Worm (Caenorhabditis elegans) whole organism, L3 larva: ENCODE measurements around the gene try-3.
"Not testable (repeated sequence)": the region's sequence is repeated elsewhere in the genome, so short reads cannot be mapped to it uniquely, and the experiment has no call there.

ENCODE experiments used
- R02D3.7 ChIP-seq: fragments of 150-350 bp; optimal IDR thresholded peaks from 2 replicates; lab custom pipeline; 2014; ENCODE audit warnings: missing biosample characterization, missing genetic modification characterization
- ZK546.5 ChIP-seq: sonication (generic microtip); optimal IDR thresholded peaks from 2 replicates; lab custom pipeline; 2017; ENCODE audit warnings: missing biosample characterization, missing genetic modification characterization
- ceh-28 ChIP-seq: fragments of 150-350 bp; optimal IDR thresholded peaks from 2 replicates; lab custom pipeline; 2014; ENCODE audit warnings: missing biosample characterization, missing genetic modification reagents, missing genetic modification characterization
- ceh-82 ChIP-seq: fragments of 150-350 bp; optimal IDR thresholded peaks from 2 replicates; lab custom pipeline; 2014; ENCODE audit warnings: missing biosample characterization, missing genetic modification characterization
- ceh-9 ChIP-seq: sonication (generic microtip); optimal IDR thresholded peaks from 2 replicates; lab custom pipeline; 2018; ENCODE audit warnings: missing biosample characterization, missing genetic modification characterization
- daf-12 ChIP-seq: fragments of 150-350 bp; optimal IDR thresholded peaks from 2 replicates; lab custom pipeline; 2014; ENCODE audit warnings: missing biosample characterization, missing genetic modification reagents, missing genetic modification characterization
- egl-27 ChIP-seq: sonication (generic microtip); optimal IDR thresholded peaks from 4 replicates; lab custom pipeline; 2017; ENCODE audit warnings: missing biosample characterization, missing genetic modification reagents, missing genetic modification characterization
- egl-5 ChIP-seq: fragments of 150-350 bp; optimal IDR thresholded peaks from 2 replicates; lab custom pipeline; 2017; ENCODE audit warnings: missing biosample characterization, missing genetic modification reagents, missing genetic modification characterization, inconsistent platforms
- elt-1 ChIP-seq: fragments of 150-350 bp; optimal IDR thresholded peaks from 2 replicates; lab custom pipeline; 2014; ENCODE audit warnings: missing biosample characterization, missing genetic modification characterization
- elt-2 ChIP-seq: sonication (generic microtip); optimal IDR thresholded peaks from 2 replicates; lab custom pipeline; 2016; ENCODE audit warnings: missing genetic modification reagents, mild to moderate bottlenecking, missing genetic modification characterization, missing compliant biosample characterization
- elt-3 ChIP-seq, 3 experiments: fragments of 150-350 bp in 1 of 3; sonication (generic microtip) in 2 of 3; optimal IDR thresholded peaks; 2 replicates in 2 of 3; 4 replicates in 1 of 3; lab custom pipeline; 2014 to 2017; ENCODE audit warnings: missing biosample characterization in 3 of 3, missing genetic modification characterization in 3 of 3
- eor-1 ChIP-seq, 2 experiments: fragments of 150-350 bp; optimal IDR thresholded peaks; 2 replicates each; lab custom pipeline; 2014 to 2018; ENCODE audit warnings: missing biosample characterization in 2 of 2, missing genetic modification characterization in 2 of 2
- fkh-10 ChIP-seq: sonication (generic microtip); optimal IDR thresholded peaks from 2 replicates; lab custom pipeline; 2017; ENCODE audit warnings: missing biosample characterization, missing genetic modification reagents, missing genetic modification characterization
- fkh-2 ChIP-seq: fragments of 150-350 bp; optimal IDR thresholded peaks from 2 replicates; lab custom pipeline; 2014; ENCODE audit warnings: missing biosample characterization, missing genetic modification reagents, missing genetic modification characterization
- fos-1 ChIP-seq: fragments of 150-350 bp; optimal IDR thresholded peaks from 2 replicates; lab custom pipeline; 2014; ENCODE audit warnings: missing biosample characterization, missing genetic modification characterization
- hmg-11 ChIP-seq: sonication (generic microtip); optimal IDR thresholded peaks from 2 replicates; lab custom pipeline; 2016; ENCODE audit warnings: missing genetic modification characterization, missing compliant biosample characterization
- jun-1 ChIP-seq: fragments of 150-350 bp; optimal IDR thresholded peaks from 2 replicates; lab custom pipeline; 2014; ENCODE audit warnings: missing biosample characterization, missing genetic modification reagents, missing genetic modification characterization
- lin-15B ChIP-seq: fragments of 150-350 bp; optimal IDR thresholded peaks from 2 replicates; lab custom pipeline; 2014; ENCODE audit warnings: missing biosample characterization, missing genetic modification characterization
- lin-39 ChIP-seq: fragments of 150-350 bp; optimal IDR thresholded peaks from 2 replicates; lab custom pipeline; 2018; ENCODE audit warnings: missing biosample characterization, missing genetic modification reagents, missing genetic modification characterization
- lsy-12 ChIP-seq: sonication (generic microtip); optimal IDR thresholded peaks from 2 replicates; lab custom pipeline; 2016; ENCODE audit warnings: mild to moderate bottlenecking, missing genetic modification characterization, missing compliant biosample characterization
- nfya-1 ChIP-seq: sonication (generic microtip); optimal IDR thresholded peaks from 2 replicates; lab custom pipeline; 2017; ENCODE audit warnings: missing genetic modification characterization, mild to moderate bottlenecking, missing compliant biosample characterization, antibody characterized with exemption, moderate library complexity; ENCODE audit not compliant: insufficient read depth
- nhr-11 ChIP-seq: fragments of 150-350 bp; optimal IDR thresholded peaks from 2 replicates; lab custom pipeline; 2014; ENCODE audit warnings: missing biosample characterization, missing genetic modification characterization
- nhr-23 ChIP-seq: fragments of 150-350 bp; optimal IDR thresholded peaks from 2 replicates; lab custom pipeline; 2014; ENCODE audit warnings: missing biosample characterization, missing genetic modification reagents, missing genetic modification characterization
- nhr-237 ChIP-seq: fragments of 150-350 bp; optimal IDR thresholded peaks from 2 replicates; lab custom pipeline; 2014; ENCODE audit warnings: missing biosample characterization, missing genetic modification characterization
- nhr-25 ChIP-seq: sonication (generic microtip); optimal IDR thresholded peaks from 2 replicates; lab custom pipeline; 2017; ENCODE audit warnings: missing biosample characterization, missing genetic modification characterization
- nhr-76 ChIP-seq: fragments of 150-350 bp; sonication (generic microtip); optimal IDR thresholded peaks from 5 replicates; lab custom pipeline; 2014; ENCODE audit warnings: missing biosample characterization, missing genetic modification characterization
- nhr-77 ChIP-seq: fragments of 150-350 bp; optimal IDR thresholded peaks from 2 replicates; lab custom pipeline; 2014; ENCODE audit warnings: missing biosample characterization, missing genetic modification characterization
- pha-4 ChIP-seq: fragments of 150-350 bp; optimal IDR thresholded peaks from 2 replicates; lab custom pipeline; 2014; ENCODE audit warnings: missing biosample characterization, missing genetic modification reagents, missing genetic modification characterization
- pqm-1 ChIP-seq: fragments of 150-350 bp; optimal IDR thresholded peaks from 2 replicates; lab custom pipeline; 2017; ENCODE audit warnings: missing biosample characterization, missing genetic modification characterization, inconsistent platforms
- skn-1 ChIP-seq: fragments of 150-350 bp; optimal IDR thresholded peaks from 2 replicates; lab custom pipeline; 2014; ENCODE audit warnings: missing biosample characterization, missing genetic modification characterization
- snpc-4 ChIP-seq: fragments of 150-350 bp; optimal IDR thresholded peaks from 2 replicates; lab custom pipeline; 2014; ENCODE audit warnings: missing biosample characterization, missing genetic modification characterization
- tbx-2 ChIP-seq: sonication (generic microtip); optimal IDR thresholded peaks from 2 replicates; lab custom pipeline; 2016; ENCODE audit warnings: mild to moderate bottlenecking, missing genetic modification characterization, missing compliant biosample characterization
- unc-62 ChIP-seq: fragments of 150-350 bp; sonication (generic microtip); optimal IDR thresholded peaks from 4 replicates; lab custom pipeline; 2014; ENCODE audit warnings: missing biosample characterization, missing genetic modification reagents, missing genetic modification characterization
- zag-1 ChIP-seq: fragments of 150-350 bp; optimal IDR thresholded peaks from 2 replicates; lab custom pipeline; 2014; ENCODE audit warnings: missing biosample characterization, missing genetic modification characterization
- ztf-4 ChIP-seq: fragments of 150-350 bp; optimal IDR thresholded peaks from 2 replicates; lab custom pipeline; 2014; ENCODE audit warnings: missing biosample characterization, missing genetic modification characterization

The try-3 gene

DNA sequence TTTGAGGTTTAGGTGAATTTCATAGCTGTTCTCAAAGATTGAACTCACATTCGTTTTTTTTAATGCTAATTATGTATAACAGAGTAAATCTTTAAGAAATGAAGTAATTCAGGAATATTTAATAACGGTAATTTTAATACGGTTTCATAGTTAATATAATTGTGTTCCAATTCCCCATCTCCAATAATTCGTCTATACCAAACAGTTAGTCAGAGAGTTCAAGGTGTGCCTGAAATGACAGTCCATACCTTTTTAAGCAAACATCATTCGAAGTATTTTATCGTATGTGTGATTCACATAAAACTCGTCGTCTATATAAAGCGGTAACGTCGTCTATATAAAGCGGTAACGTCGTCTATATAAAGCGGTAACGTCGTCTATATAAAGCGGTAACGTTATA is 41.8 kb downstream of the try-3 start, which contains the start of gene nspb-5:
TSS of gene nspb-5 (plus strand) at position 301 of the 400 bp plus-strand sequence.
- not testable (repeated sequence) for TF ChIP-seq unc-62; elt-1; zag-1 (tag; lab: Kevin White, UChicago)

- TF ChIP-seq daf-12 (tag; lab: Kevin White, UChicago): no peak
- TF ChIP-seq nfya-1: no peak
- no peak for TF ChIP-seq unc-62
- no peak for TF ChIP-seq R02D3.7 (tag; lab: Kevin White, UChicago)
- no peak for TF ChIP-seq snpc-4
- no peak for TF ChIP-seq tbx-2 (tag; lab: Kevin White, UChicago)
- TF ChIP-seq egl-27 (tag; lab: Kevin White, UChicago): no peak
- TF ChIP-seq nhr-11 (tag; lab: Kevin White, UChicago): no peak
- TF ChIP-seq ceh-9 (tag; lab: Kevin White, UChicago): no peak
- no peak for TF ChIP-seq nhr-25 (tag; lab: Kevin White, UChicago)
- no peak for TF ChIP-seq elt-3 (tag; optimal IDR thresholded peaks at IDR 0.05; lab: Kevin White, UChicago)
- TF ChIP-seq pqm-1 (tag; lab: Kevin White, UChicago): no peak
- no peak for TF ChIP-seq fos-1 (tag; lab: Kevin White, UChicago)
- no peak for TF ChIP-seq ceh-28 (tag; lab: Kevin White, UChicago)
- TF ChIP-seq jun-1 (tag; lab: Kevin White, UChicago): no peak
- TF ChIP-seq ZK546.5 (tag; lab: Kevin White, UChicago): no peak
- TF ChIP-seq zag-1 (tag; lab: Kevin White, UChicago): no peak
- TF ChIP-seq nhr-237 (tag; lab: Kevin White, UChicago): no peak
- no peak for TF ChIP-seq elt-2 (tag; lab: Kevin White, UChicago)
- no peak for TF ChIP-seq fkh-2
Observed at ce11 chrIV:6599447-6599846, 42.5 kb downstream of the try-3 start, which contains the start of gene F38A5.8. F38A5.8 (plus strand) TSS chrIV:6599747.

- peak; percentile 40 for TF ChIP-seq nfya-1
- TF ChIP-seq fkh-10 (GFP tag; lab: Kevin White, UChicago): no peak
- peak; percentile 20 for TF ChIP-seq hmg-11 (tag; lab: Kevin White, UChicago)
- no peak for TF ChIP-seq fkh-2
- TF ChIP-seq ceh-28 (tag; lab: Kevin White, UChicago): peak; percentile 64
- TF ChIP-seq pha-4 (tag; lab: Kevin White, UChicago): peak; percentile 3
Observed at ce11 chrIV:6601213-6601724, 44.3 kb downstream of the try-3 start, which contains the start of gene sup-36. sup-36 (plus strand) TSS chrIV:6601674.

- TF ChIP-seq lsy-12 (no peak), ceh-9 (tag; lab: Kevin White, UChicago) (no peak), lin-15B (tag; lab: Kevin White, UChicago) (no peak), ceh-82 (tag; lab: Kevin White, UChicago) (no peak), nhr-11 (tag; lab: Kevin White, UChicago) (no peak)
Observed at ce11 chrIV:6602376-6602775, 45.4 kb downstream of the try-3 start, which contains the start of gene F15B10.3. F15B10.3 (plus strand) TSS chrIV:6602676.

- TF ChIP-seq ztf-4 (tag; lab: Kevin White, UChicago): no peak
- TF ChIP-seq lin-39 (tag; lab: Kevin White, UChicago): no peak
- no peak for TF ChIP-seq nhr-11 (tag; lab: Kevin White, UChicago)
- no peak for TF ChIP-seq elt-3 (tag; optimal IDR thresholded peaks at IDR 0.05; lab: Kevin White, UChicago)
- TF ChIP-seq nhr-77 (tag; lab: Kevin White, UChicago): no peak
- no peak for TF ChIP-seq ceh-28 (tag; lab: Kevin White, UChicago)
- TF ChIP-seq nfya-1: no peak
- TF ChIP-seq fkh-2: no peak
- TF ChIP-seq, all 47 proteins: peak for 0
Observed at ce11 chrIV:6603549-6603948, 46.6 kb downstream of the try-3 start.

ce11 chrIV:6605863-6606262 is 48.9 kb downstream of the try-3 start, which contains the start of gene nstp-2:
nstp-2 (minus strand) TSS chrIV:6606188.
- TF ChIP-seq nhr-77 (tag; lab: Kevin White, UChicago) (no peak), lin-15B (tag; lab: Kevin White, UChicago) (no peak), nhr-76 (no peak), lsy-12 (no peak), nhr-23 (tag; lab: Kevin White, UChicago) (no peak), pha-4 (tag; lab: Kevin White, UChicago) (no peak), egl-5 (tag; lab: Kevin White, UChicago) (no peak), ceh-82 (tag; lab: Kevin White, UChicago) (no peak), eor-1 (tag; optimal IDR thresholded peaks at IDR 0.05; lab: Kevin White, UChicago) (no peak), skn-1 (tag; lab: Kevin White, UChicago) (no peak), ztf-4 (tag; lab: Kevin White, UChicago) (no peak)
